Worm (Caenorhabditis elegans): ENCODE data around the gene C33C12.7.
A peak's percentile ranks its signal among the peaks of the same experiment; 100 is the strongest.
"Not testable (repeated sequence)": the region's sequence is repeated elsewhere in the genome, so short reads cannot be mapped to it uniquely, and the experiment has no call there.

The C33C12.7 gene

ce11 chrII:2166376-2166775 lies 8.9 kb downstream of the C33C12.7 start, which contains the start of gene C33C12.4:
Gene C33C12.4 (minus strand): TSS chrII:2166476.
- TF ChIP-seq nhr-6 (tag; optimal IDR thresholded peaks at IDR 0.05): no peak
- TF ChIP-seq elt-1 (tag; optimal IDR thresholded peaks at IDR 0.05): no peak
- no peak for TF ChIP-seq unc-39 (tag; optimal IDR thresholded peaks at IDR 0.05)
- no peak for TF ChIP-seq nhr-25 (tag; optimal IDR thresholded peaks at IDR 0.05)
- TF ChIP-seq mab-5 (tag; optimal IDR thresholded peaks at IDR 0.05): no peak
- TF ChIP-seq lin-13 (GFP tag; optimal IDR thresholded peaks at IDR 0.05): no peak
- no peak for TF ChIP-seq mdl-1 (tag; optimal IDR thresholded peaks at IDR 0.05)
- no peak for TF ChIP-seq unc-55 (GFP tag; optimal IDR thresholded peaks at IDR 0.05)
- no peak for TF ChIP-seq aly-2 (tag; optimal IDR thresholded peaks at IDR 0.05)
- TF ChIP-seq nhr-10 (tag; optimal IDR thresholded peaks at IDR 0.05): no peak
- TF ChIP-seq R02D3.7 (tag; optimal IDR thresholded peaks at IDR 0.05): no peak
- no peak for TF ChIP-seq F13H6.1 (tag; optimal IDR thresholded peaks at IDR 0.05)
- TF ChIP-seq dmd-4 (tag; optimal IDR thresholded peaks at IDR 0.05): no peak
- no peak for TF ChIP-seq lin-11 (tag; optimal IDR thresholded peaks at IDR 0.05)
- no peak for TF ChIP-seq nhr-11 (tag; optimal IDR thresholded peaks at IDR 0.05)
- no peak for TF ChIP-seq nhr-21 (tag; optimal IDR thresholded peaks at IDR 0.05)
- TF ChIP-seq ZK546.5 (tag; optimal IDR thresholded peaks at IDR 0.05): no peak
- TF ChIP-seq zag-1 (tag; optimal IDR thresholded peaks at IDR 0.05): no peak
- no peak for TF ChIP-seq nhr-129 (tag; optimal IDR thresholded peaks at IDR 0.05)
- TF ChIP-seq skn-1 (tag; optimal IDR thresholded peaks at IDR 0.05): no peak

ce11 chrII:2163370-2163882 lies 11.8 kb downstream of the C33C12.7 start, which contains the start of gene C33C12.11:
Gene C33C12.11 (minus strand): TSS chrII:2163832.
- not testable (repeated sequence) for TF ChIP-seq mbf-1 (tag; optimal IDR thresholded peaks at IDR 0.05); ztf-1 (GFP tag; conservative IDR thresholded peaks at IDR 0.05); sma-3 (GFP tag; optimal IDR thresholded peaks at IDR 0.05)

ce11 chrII:2153708-2154107 lies 21.6 kb downstream of the C33C12.7 start, which contains the start of gene math-18:
Gene math-18 (plus strand): TSS chrII:2154008.
- not testable (repeated sequence) for TF ChIP-seq C34F6.9, R02D3.7, lin-39 (tag; optimal IDR thresholded peaks at IDR 0.05)

- TF ChIP-seq fos-1 (tag; optimal IDR thresholded peaks at IDR 0.05): peak; percentile 64
- TF ChIP-seq nhr-6 (tag; optimal IDR thresholded peaks at IDR 0.05): no peak
Measured at ce11 chrII:2152455-2152854, 22.8 kb downstream of the C33C12.7 start.

ce11 chrII:2150485-2150985 lies 24.7 kb downstream of the C33C12.7 start, which contains the start of the genes C40A11.7 and C40A11.8:
Gene C40A11.7 (minus strand): TSS chrII:2150585.
Gene C40A11.8 (minus strand): TSS chrII:2150935.
- TF ChIP-seq egl-27 (tag; optimal IDR thresholded peaks at IDR 0.05) (no peak), blmp-1 (tag; optimal IDR thresholded peaks at IDR 0.05; ENCODE audit: insufficient read depth) (no peak), nhr-77 (tag; optimal IDR thresholded peaks at IDR 0.05) (no peak), nhr-25 (tag; optimal IDR thresholded peaks at IDR 0.05) (no peak), fos-1 (tag; optimal IDR thresholded peaks at IDR 0.05) (no peak), lin-39 (tag; optimal IDR thresholded peaks at IDR 0.05) (no peak), Y55F3AM.14 (GFP tag; optimal IDR thresholded peaks at IDR 0.05) (no peak), nhr-10 (tag; optimal IDR thresholded peaks at IDR 0.05) (no peak), F13H6.1 (tag; optimal IDR thresholded peaks at IDR 0.05) (no peak), lin-13 (GFP tag; optimal IDR thresholded peaks at IDR 0.05) (no peak), ztf-11 (tag; optimal IDR thresholded peaks at IDR 0.05) (no peak), sem-4 (tag; optimal IDR thresholded peaks at IDR 0.05) (no peak), nhr-21 (tag; optimal IDR thresholded peaks at IDR 0.05) (no peak)

- TF ChIP-seq ztf-4 (tag; optimal IDR thresholded peaks at IDR 0.05) (no peak), dmd-4 (tag; optimal IDR thresholded peaks at IDR 0.05) (no peak), ama-1 (optimal IDR thresholded peaks at IDR 0.05) (no peak), R02D3.7 (tag; optimal IDR thresholded peaks at IDR 0.05) (no peak), lsy-2 (tag; optimal IDR thresholded peaks at IDR 0.05) (no peak), sma-9 (GFP tag; optimal IDR thresholded peaks at IDR 0.05) (no peak), sma-9 (tag; optimal IDR thresholded peaks at IDR 0.05) (no peak), ztf-1 (GFP tag; conservative IDR thresholded peaks at IDR 0.05) (no peak), lin-39 (tag; optimal IDR thresholded peaks at IDR 0.05) (no peak), peb-1 (tag; optimal IDR thresholded peaks at IDR 0.05) (no peak), nhr-10 (tag; optimal IDR thresholded peaks at IDR 0.05) (no peak), mbf-1 (tag; optimal IDR thresholded peaks at IDR 0.05) (no peak), unc-55 (GFP tag; optimal IDR thresholded peaks at IDR 0.05) (no peak), skn-1 (tag; optimal IDR thresholded peaks at IDR 0.05) (no peak), nhr-77 (tag; optimal IDR thresholded peaks at IDR 0.05) (no peak), sem-4 (tag; optimal IDR thresholded peaks at IDR 0.05) (no peak), nhr-23 (tag; optimal IDR thresholded peaks at IDR 0.05) (no peak), nhr-25 (tag; optimal IDR thresholded peaks at IDR 0.05) (no peak), sma-3 (GFP tag; optimal IDR thresholded peaks at IDR 0.05) (no peak), alr-1 (tag; optimal IDR thresholded peaks at IDR 0.05) (no peak)
Measured at ce11 chrII:2146900-2147375, 28.3 kb downstream of the C33C12.7 start, which contains the start of gene C40A11.2. Gene C40A11.2 (plus strand): TSS chrII:2146950.
